Worm (Caenorhabditis elegans) whole organism, L4/young adult: ENCODE results near the gene bcl-11.

ENCODE experiments used
- dao-5 ChIP-seq: sonication (generic microtip); optimal IDR thresholded peaks from 2 replicates; lab custom pipeline; 2016; ENCODE audit warnings: missing genotype, missing genetic modification characterization, moderate library complexity, missing compliant biosample characterization
- him-1 ChIP-seq: sonication (generic microtip); optimal IDR thresholded peaks from 2 replicates; lab custom pipeline; 2016; ENCODE audit warnings: missing genotype, missing genetic modification reagents, missing genetic modification characterization, missing compliant biosample characterization

DNA sequence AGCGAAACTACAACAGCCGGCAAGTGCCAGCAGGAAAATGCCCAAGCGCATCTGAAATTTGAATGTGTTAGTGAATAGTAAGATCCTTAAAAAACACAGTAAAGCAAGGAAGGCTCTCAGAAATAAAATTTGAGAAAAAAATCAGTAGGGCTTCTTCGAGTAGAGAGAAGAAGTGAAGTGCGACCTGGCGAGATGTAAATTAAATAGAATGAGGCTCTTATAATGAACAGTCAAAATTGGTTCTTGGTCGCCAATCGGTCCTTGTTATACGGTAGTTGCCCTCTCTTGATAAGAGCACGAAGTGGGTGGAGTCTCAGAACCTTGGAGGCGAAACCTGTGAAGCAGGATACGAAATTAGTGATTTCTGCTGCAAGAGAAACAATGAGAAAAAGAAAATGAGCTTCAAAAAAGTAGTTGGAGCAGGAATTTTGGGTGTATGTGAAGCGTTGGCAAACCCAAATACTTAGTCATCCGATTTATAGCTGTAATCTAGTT is 53.0 kb downstream of the bcl-11 start, which contains the start of gene bcf-1:
- TF ChIP-seq dao-5 (no peak), him-1 (tag; lab: Kevin White, UChicago) (no peak)
